Fruit fly (Drosophila melanogaster): ENCODE results near the gene UGP.

The UGP gene

DNA sequence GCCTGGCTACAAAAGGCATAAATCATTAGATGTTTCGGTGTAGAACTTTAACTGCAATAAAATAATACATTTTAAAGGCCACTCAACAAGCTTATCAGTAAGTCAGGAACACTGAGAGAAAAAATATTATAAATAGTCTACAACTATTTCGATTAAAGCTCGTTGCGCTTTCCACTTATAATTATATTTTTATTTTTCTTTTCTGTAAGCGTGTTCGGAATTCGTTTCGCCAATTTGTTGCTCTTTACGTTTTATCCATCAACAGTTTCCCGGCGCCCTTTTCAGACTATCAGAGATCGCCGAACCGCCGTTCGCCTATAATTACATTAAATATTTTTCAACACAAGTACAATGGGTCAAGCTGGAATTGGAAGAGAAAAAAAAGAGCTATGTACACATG lies 19.7 kb downstream of the UGP start (continued):
- TF ChIP-seq CG6854 (GFP tag; optimal IDR thresholded peaks at IDR 0.05): no peak
- no peak for TF ChIP-seq CG34406 (GFP tag; optimal IDR thresholded peaks at IDR 0.05)
- TF ChIP-seq Ets96B (tag; optimal IDR thresholded peaks at IDR 0.05): no peak
- no peak for TF ChIP-seq esn (GFP tag; optimal IDR thresholded peaks at IDR 0.05)
- no peak for TF ChIP-seq Hr39 (GFP tag; optimal IDR thresholded peaks at IDR 0.05)
- TF ChIP-seq CG8119 (GFP tag; IDR thresholded peaks at IDR 0.05): peak; percentile 21; the same call in 1 of the 3 replicates
- no peak for TF ChIP-seq cyc (GFP tag; optimal IDR thresholded peaks at IDR 0.05)
- TF ChIP-seq net (GFP tag; optimal IDR thresholded peaks at IDR 0.05): peak; percentile 11
- no peak for TF ChIP-seq CG31627 (GFP tag; optimal IDR thresholded peaks at IDR 0.05)
- no peak for TF ChIP-seq CG10669 (GFP tag; optimal IDR thresholded peaks at IDR 0.05)
- TF ChIP-seq Eip75B (GFP tag; optimal IDR thresholded peaks at IDR 0.05): no peak
- TF ChIP-seq Gug (GFP tag; IDR thresholded peaks at IDR 0.05): peak; percentile 12; the same call in 1 of the 2 replicates
- no peak for TF ChIP-seq Lpt (GFP tag; optimal IDR thresholded peaks at IDR 0.05)
- no peak for TF ChIP-seq Ets21C (GFP tag; optimal IDR thresholded peaks at IDR 0.05)
- TF ChIP-seq CG3919 (GFP tag; optimal IDR thresholded peaks at IDR 0.05): no peak

DNA sequence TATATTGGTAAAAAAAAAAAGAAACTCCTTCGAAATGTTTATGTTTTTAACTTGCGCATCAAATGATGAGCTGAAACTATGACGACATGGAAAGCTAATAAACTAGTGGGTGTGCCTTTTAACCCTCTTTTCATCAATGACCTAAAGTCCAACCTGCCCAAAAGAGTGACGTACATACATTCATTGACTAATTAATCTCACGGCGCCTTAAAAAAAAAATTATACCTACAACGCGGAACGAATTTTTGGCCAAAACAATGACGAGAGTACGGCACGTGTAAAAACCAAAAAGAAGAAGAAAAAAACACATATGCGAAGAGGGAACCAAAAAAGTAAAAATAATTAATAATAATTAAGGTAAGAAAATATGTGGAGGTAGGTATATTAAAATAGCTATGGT lies 20.2 kb downstream of the UGP start, which contains the start of gene PGRP-LC:
Gene PGRP-LC (plus strand): TSS at position 301 of the 400 bp plus-strand sequence.
- TF ChIP-seq CG31627 (GFP tag; optimal IDR thresholded peaks at IDR 0.05): no peak
- TF ChIP-seq Eip78C (GFP tag): peak; percentile 32

dm6 chr3L:9337942-9338468 lies 20.7 kb downstream of the UGP start:
- TF ChIP-seq CG9139 (GFP tag; optimal IDR thresholded peaks at IDR 0.05) (peak; percentile 38), Met (GFP tag; optimal IDR thresholded peaks at IDR 0.05) (no peak), Hr39 (GFP tag; optimal IDR thresholded peaks at IDR 0.05) (no peak), Gug (GFP tag; IDR thresholded peaks at IDR 0.05) (no peak), Eip78C (GFP tag) (no peak), pdm3 (GFP tag; optimal IDR thresholded peaks at IDR 0.05) (no peak), CG8632 (GFP tag; optimal IDR thresholded peaks at IDR 0.05) (no peak), CG1621 (tag; optimal IDR thresholded peaks at IDR 0.05) (no peak), Eip75B (GFP tag; optimal IDR thresholded peaks at IDR 0.05) (no peak), esn (GFP tag; optimal IDR thresholded peaks at IDR 0.05) (no peak), ss (GFP tag; optimal IDR thresholded peaks at IDR 0.05) (peak in 1 of 2 experiments; percentile 42), CG11762 (GFP tag; optimal IDR thresholded peaks at IDR 0.05; ENCODE audit: insufficient read depth) (no peak), acj6 (GFP tag; optimal IDR thresholded peaks at IDR 0.05) (no peak), Hr4 (GFP tag; optimal IDR thresholded peaks at IDR 0.05) (no peak), lz (GFP tag; optimal IDR thresholded peaks at IDR 0.05) (no peak), svp (GFP tag) (peak; percentile 72), net (GFP tag; optimal IDR thresholded peaks at IDR 0.05) (no peak), CG6276 (GFP tag; optimal IDR thresholded peaks at IDR 0.05) (no peak), eg (GFP tag; IDR thresholded peaks at IDR 0.05) (no peak), dsx (GFP tag; optimal IDR thresholded peaks at IDR 0.05; ENCODE audit: poor library complexity, severe bottlenecking) (peak; percentile 6), Sox14 (GFP tag; optimal IDR thresholded peaks at IDR 0.05) (peak; percentile 48), fd85E (GFP tag; optimal IDR thresholded peaks at IDR 0.05) (no peak), Eip93F (GFP tag; optimal IDR thresholded peaks at IDR 0.05) (no peak), CG8119 (GFP tag; IDR thresholded peaks at IDR 0.05) (no peak), Sox15 (GFP tag; optimal IDR thresholded peaks at IDR 0.05) (no peak), CG31627 (GFP tag; optimal IDR thresholded peaks at IDR 0.05) (no peak), cyc (GFP tag; optimal IDR thresholded peaks at IDR 0.05) (no peak), CG10669 (GFP tag; optimal IDR thresholded peaks at IDR 0.05) (no peak), CG3919 (GFP tag; optimal IDR thresholded peaks at IDR 0.05) (no peak), achi (GFP tag; optimal IDR thresholded peaks at IDR 0.05) (no peak), Ets21C (GFP tag; optimal IDR thresholded peaks at IDR 0.05) (no peak), CG6792 (GFP tag; optimal IDR thresholded peaks at IDR 0.05) (no peak), spab (GFP tag; optimal IDR thresholded peaks at IDR 0.05) (no peak), CG34406 (GFP tag; optimal IDR thresholded peaks at IDR 0.05) (no peak), CG16779 (tag; optimal IDR thresholded peaks at IDR 0.05) (peak; percentile 16), fd59A (GFP tag; optimal IDR thresholded peaks at IDR 0.05) (no peak), CG6854 (GFP tag; optimal IDR thresholded peaks at IDR 0.05) (no peak), OdsH (GFP tag; optimal IDR thresholded peaks at IDR 0.05) (no peak), CG6808 (GFP tag; optimal IDR thresholded peaks at IDR 0.05) (no peak), CG32006 (GFP tag; optimal IDR thresholded peaks at IDR 0.05) (no peak), CG15336 (GFP tag; IDR thresholded peaks at IDR 0.05) (0 out of 2 replicates have a peak, but pooled peaks have one; percentile 20), Lpt (GFP tag; optimal IDR thresholded peaks at IDR 0.05) (peak; percentile 26), CG7368 (GFP tag; optimal IDR thresholded peaks at IDR 0.05) (no peak), dac (GFP tag; optimal IDR thresholded peaks at IDR 0.05) (no peak)

Measured in whole organism, prepupa.